Worm (Caenorhabditis elegans): ENCODE data around the gene memb-2.

memb-2 gene

DNA sequence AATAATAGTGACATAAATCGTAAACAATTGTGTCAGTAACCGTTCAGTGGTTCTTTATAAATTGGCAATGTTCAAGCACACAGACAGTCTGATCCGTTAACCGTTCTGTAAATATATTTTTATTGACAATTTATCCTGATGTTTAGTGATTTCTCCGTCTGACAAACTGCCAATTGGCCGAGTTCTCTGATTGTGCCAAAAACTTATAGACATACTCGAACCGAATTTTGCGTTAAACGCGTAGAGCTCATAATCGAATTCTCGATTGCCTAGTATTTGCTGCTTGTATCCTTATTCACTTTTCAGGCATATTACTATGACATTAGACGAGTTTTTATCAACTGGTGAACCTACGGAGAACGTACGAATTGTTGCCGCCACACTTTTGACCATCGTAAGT is 24.2 kb upstream of the memb-2 start, which contains the start of gene srx-117:
TSS of gene srx-117 (plus strand) at position 301 of the 400 bp plus-strand sequence.
- no peak for TF ChIP-seq ref-1 (GFP tag; conservative IDR thresholded peaks at IDR 0.05)
- no peak for TF ChIP-seq flt-1 (GFP tag; IDR thresholded peaks at IDR 0.05)
- no peak for TF ChIP-seq ztf-29 (GFP tag; IDR thresholded peaks at IDR 0.05)
- TF ChIP-seq T22C8.4 (GFP tag; IDR thresholded peaks at IDR 0.05), result no peak
- no peak for TF ChIP-seq tab-1 (GFP tag; IDR thresholded peaks at IDR 0.05)
- no peak for TF ChIP-seq ztf-23 (GFP tag; IDR thresholded peaks at IDR 0.05)
- TF ChIP-seq med-1 (GFP tag; optimal IDR thresholded peaks at IDR 0.05; ENCODE audit: insufficient read depth), result no peak
- TF ChIP-seq cog-1 (tag; optimal IDR thresholded peaks at IDR 0.05), result no peak
- TF ChIP-seq klf-2 (GFP tag; conservative IDR thresholded peaks at IDR 0.05), result no peak

DNA sequence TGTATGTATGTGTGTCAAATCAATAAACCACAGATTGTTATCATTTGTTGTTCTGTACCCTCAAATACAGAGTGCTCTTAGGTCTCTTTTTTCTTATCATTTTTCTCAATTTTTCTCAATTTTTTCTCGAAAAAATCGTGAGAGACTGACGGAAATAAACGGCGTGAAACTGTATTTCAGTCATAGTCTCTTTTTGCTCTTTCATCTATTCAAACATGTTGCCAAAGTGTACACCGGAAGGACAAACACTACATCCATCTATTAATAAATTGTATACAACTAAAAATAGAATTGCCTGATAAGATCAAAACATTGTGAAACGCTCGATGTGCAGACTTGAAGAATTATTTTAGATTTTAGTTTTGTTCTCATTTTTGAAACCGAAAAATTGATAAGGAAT is 14.5 kb upstream of the memb-2 start:
- TF ChIP-seq ztf-29 (GFP tag; IDR thresholded peaks at IDR 0.05) (no peak), T22C8.4 (GFP tag; IDR thresholded peaks at IDR 0.05) (no peak), klf-2 (GFP tag; conservative IDR thresholded peaks at IDR 0.05) (no peak), ztf-23 (GFP tag; IDR thresholded peaks at IDR 0.05) (no peak)

DNA sequence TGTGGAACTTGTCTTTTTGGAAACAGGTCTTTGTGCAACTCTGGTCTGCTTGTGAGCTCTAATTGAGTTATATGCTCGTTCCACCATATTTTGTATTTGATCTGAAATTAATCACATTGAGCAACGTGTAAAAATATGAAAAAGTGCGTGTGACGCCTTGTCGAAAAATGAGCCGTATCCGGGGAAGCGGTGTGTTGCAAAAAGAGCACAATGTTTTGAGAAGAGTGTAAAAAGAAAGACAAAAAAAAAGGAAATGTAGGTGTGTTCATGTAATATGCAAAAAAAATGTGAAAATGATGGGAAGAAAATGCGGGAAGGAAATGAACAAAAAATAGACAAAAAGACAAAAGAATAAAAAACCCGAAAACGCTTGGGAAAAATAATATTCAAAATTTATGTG is 10.9 kb upstream of the memb-2 start, which contains the start of gene acy-4:
TSS of gene acy-4 (minus strand) at position 101 of the 400 bp plus-strand sequence.
- no peak for TF ChIP-seq T22C8.4 (GFP tag; IDR thresholded peaks at IDR 0.05)
- no peak for TF ChIP-seq flt-1 (GFP tag; IDR thresholded peaks at IDR 0.05)
- no peak for TF ChIP-seq klf-2 (GFP tag; conservative IDR thresholded peaks at IDR 0.05)
- TF ChIP-seq ztf-23 (GFP tag; IDR thresholded peaks at IDR 0.05), result no peak
- no peak for TF ChIP-seq med-1 (GFP tag; optimal IDR thresholded peaks at IDR 0.05; ENCODE audit: insufficient read depth)
- TF ChIP-seq cog-1 (tag; optimal IDR thresholded peaks at IDR 0.05), result no peak
- TF ChIP-seq ref-1 (GFP tag; conservative IDR thresholded peaks at IDR 0.05), result no peak
- no peak for TF ChIP-seq ztf-29 (GFP tag; IDR thresholded peaks at IDR 0.05)
- TF ChIP-seq tab-1 (GFP tag; IDR thresholded peaks at IDR 0.05), result no peak

DNA sequence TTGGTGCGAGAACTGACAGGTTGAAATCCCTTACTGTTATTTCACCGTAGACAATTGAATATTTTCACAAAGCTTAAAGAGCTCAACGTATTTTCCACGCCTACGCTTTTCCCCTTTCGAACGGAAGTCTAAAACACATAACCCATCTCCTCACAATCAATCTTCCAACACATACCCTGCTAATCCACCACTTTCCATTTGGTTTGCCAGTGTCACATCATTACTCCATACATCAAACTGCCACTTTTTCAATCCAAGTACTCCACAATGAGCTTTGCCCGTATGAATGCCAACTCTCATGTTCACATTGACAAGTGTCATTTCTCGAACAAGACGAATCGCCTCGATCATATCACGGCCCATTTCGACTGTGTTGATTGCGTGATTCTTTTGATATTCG is 8.1 kb upstream of the memb-2 start:
- TF ChIP-seq tab-1 (GFP tag; IDR thresholded peaks at IDR 0.05), result no peak
- no peak for TF ChIP-seq ref-1 (GFP tag; conservative IDR thresholded peaks at IDR 0.05)
- no peak for TF ChIP-seq med-1 (GFP tag; optimal IDR thresholded peaks at IDR 0.05; ENCODE audit: insufficient read depth)
- TF ChIP-seq klf-2 (GFP tag; conservative IDR thresholded peaks at IDR 0.05), result no peak
- no peak for TF ChIP-seq ztf-23 (GFP tag; IDR thresholded peaks at IDR 0.05)
- TF ChIP-seq flt-1 (GFP tag; IDR thresholded peaks at IDR 0.05), result no peak
- no peak for TF ChIP-seq ztf-29 (GFP tag; IDR thresholded peaks at IDR 0.05)
- no peak for TF ChIP-seq cog-1 (tag; optimal IDR thresholded peaks at IDR 0.05)
- TF ChIP-seq T22C8.4 (GFP tag; IDR thresholded peaks at IDR 0.05), result no peak

DNA sequence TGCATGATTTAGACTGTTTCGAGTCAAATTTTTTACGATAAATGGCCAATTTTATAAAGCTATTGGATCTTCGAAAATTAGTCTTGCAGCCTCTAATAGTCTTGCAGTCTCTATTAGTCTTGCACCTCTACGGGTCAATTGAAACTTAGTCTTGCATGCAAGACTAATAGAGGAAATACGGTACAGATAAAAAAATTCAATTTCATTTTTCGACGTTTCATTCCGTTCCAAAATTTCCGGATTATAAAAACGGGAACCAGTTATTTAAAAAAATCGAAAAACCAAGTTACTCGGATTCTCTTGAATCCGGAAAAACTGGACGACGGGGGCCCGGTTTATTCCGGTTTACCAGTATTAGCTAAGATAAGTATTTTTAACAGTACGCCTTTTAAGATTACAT is 1.4 kb upstream of the memb-2 start, which contains the start of gene M03E7.1:
TSS of gene M03E7.1 (plus strand) at position 301 of the 400 bp plus-strand sequence.
- TF ChIP-seq cog-1 (tag; optimal IDR thresholded peaks at IDR 0.05), result no peak

DNA sequence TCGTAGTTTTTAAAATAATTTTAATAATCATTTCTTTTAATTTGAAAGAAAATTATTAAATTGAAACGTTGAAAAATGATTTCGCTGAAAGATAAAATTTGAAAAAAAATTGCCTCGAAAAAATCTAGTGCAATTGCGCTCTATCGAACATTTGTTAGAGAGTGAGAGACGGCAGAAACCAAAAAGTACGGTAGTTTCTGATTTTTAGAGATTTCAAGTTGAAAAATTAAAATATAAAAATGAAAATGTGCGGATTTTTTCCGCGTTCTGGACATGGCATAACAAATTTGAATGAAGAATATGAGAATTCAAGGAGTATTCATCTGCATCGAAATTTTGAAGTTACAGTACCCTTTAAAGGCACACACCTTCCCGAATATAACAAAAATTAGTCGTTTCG is 568 bp downstream of the memb-2 start:
- TF ChIP-seq cog-1 (tag; optimal IDR thresholded peaks at IDR 0.05) (no peak), ztf-29 (GFP tag; IDR thresholded peaks at IDR 0.05) (no peak), ref-1 (GFP tag; conservative IDR thresholded peaks at IDR 0.05) (no peak), T22C8.4 (GFP tag; IDR thresholded peaks at IDR 0.05) (no peak), med-1 (GFP tag; optimal IDR thresholded peaks at IDR 0.05; ENCODE audit: insufficient read depth) (no peak), tab-1 (GFP tag; IDR thresholded peaks at IDR 0.05) (no peak)

DNA sequence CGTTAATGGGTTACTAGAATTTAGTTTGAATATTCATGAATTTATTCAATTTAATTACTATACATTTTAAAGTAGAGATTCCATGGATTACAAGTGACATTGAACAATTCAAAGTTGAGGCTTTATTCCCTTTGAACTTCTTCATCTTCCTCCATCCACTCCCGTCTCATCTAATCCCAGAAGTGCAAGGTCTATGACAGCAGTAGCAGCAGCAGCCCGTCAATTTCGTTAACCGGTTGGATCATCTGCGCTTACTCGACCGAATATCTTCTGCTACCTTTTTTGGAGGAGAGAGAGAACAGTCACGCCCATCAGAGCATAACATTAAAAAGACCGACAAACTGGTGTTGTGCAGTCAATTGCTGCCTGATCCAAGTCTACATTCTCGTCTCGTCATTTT is 2.6 kb downstream of the memb-2 start, which contains the start of gene M03E7.2:
TSS of gene M03E7.2 (plus strand) at position 301 of the 400 bp plus-strand sequence.
- TF ChIP-seq cog-1 (tag; optimal IDR thresholded peaks at IDR 0.05), result no peak

DNA sequence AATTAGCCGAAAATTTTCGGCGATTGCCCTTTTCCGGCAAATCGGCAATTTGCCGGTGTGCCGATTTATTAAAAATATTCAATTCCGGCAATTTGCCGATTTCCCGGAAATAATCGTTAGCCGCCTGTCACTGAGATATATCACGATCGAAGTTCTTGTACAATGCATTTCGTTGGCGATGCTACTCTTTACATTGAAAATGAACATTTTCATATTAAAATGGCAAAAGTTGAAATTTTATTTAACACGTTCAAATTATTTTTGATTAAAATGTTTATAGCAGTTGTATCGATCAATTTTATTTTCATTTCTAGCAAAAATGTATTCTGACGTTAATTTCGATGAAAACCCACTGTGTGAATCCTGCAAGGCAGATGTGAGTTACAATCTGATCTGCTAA is 5.2 kb downstream of the memb-2 start, which contains the start of gene M03E7.3:
TSS of gene M03E7.3 (plus strand) at position 301 of the 400 bp plus-strand sequence.
- TF ChIP-seq cog-1 (tag; optimal IDR thresholded peaks at IDR 0.05) (no peak), ztf-29 (GFP tag; IDR thresholded peaks at IDR 0.05) (no peak), T22C8.4 (GFP tag; IDR thresholded peaks at IDR 0.05) (no peak)

DNA sequence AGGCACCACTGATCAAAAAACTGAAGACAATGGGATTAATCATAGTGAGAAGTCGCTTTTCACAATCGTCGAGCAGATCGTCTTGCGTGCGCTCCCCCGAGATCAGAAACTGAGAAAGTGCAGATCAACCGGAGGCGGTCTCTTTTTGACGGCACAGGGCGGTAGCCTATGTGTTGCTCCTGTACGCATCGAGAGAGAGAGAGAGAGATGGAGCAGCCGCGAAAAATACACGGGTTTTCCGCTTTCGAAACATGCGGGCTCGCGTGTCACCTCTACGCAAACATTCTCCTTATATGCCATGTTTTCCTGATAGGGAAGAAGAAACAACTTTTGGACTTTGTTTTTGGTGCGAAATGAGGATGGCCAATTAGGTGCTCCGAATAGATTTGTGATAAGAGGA is 6.8 kb downstream of the memb-2 start, which contains the start of gene lrpc-1:
TSS of gene lrpc-1 (minus strand) at position 101 of the 400 bp plus-strand sequence.
- TF ChIP-seq med-1 (GFP tag; optimal IDR thresholded peaks at IDR 0.05; ENCODE audit: insufficient read depth) (no peak), ztf-23 (GFP tag; IDR thresholded peaks at IDR 0.05) (0 out of 2 replicates have a peak, but pooled peaks have one; percentile 13), T22C8.4 (GFP tag; IDR thresholded peaks at IDR 0.05) (no peak), cog-1 (tag; optimal IDR thresholded peaks at IDR 0.05) (no peak), tab-1 (GFP tag; IDR thresholded peaks at IDR 0.05) (no peak)

DNA sequence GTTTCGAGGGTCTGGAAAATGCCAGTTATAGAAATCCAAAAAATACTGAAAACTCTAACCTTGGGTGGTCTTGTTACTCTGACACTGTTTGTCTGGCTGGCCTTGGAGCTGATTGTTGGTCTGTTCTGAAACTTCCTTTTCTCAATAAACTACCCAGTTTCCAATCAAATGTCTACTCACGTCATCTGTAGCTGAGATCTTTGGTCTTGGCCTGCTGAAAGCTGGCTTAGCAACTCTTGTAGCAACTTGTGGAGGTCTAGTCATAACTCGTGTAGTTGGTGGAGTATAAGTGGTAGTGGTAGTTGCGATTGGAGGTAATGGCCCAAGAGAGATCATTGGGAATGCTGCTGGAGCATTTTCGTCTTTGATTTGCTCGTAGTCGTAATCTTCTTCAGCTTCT is 9.8 kb downstream of the memb-2 start:
- no peak for TF ChIP-seq med-1 (GFP tag; optimal IDR thresholded peaks at IDR 0.05; ENCODE audit: insufficient read depth)
- no peak for TF ChIP-seq ztf-29 (GFP tag; IDR thresholded peaks at IDR 0.05)
- no peak for TF ChIP-seq cog-1 (tag; optimal IDR thresholded peaks at IDR 0.05)
- TF ChIP-seq tab-1 (GFP tag; IDR thresholded peaks at IDR 0.05), result no peak

DNA sequence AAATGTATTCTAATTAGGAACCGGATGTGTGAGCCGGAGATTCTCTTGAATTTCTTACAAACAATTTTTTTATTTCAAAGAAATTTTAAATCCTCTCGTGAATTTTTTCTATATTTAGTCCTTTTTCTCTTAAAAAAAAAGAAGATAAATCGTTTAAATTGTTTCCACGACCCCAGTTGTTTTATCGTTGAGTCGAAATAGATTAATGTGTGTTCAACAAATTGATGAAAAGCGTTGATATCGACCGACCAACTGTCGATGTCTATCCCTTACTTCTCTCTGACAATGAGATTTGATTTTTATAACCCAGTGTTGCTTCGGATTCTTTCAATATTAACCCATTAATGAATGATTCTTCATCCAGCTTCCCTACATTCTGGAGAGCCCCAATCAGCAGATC is 13.7 kb downstream of the memb-2 start, which contains the start of gene CD4.1:
TSS of gene CD4.1 (plus strand) at position 301 of the 400 bp plus-strand sequence.
- no peak for TF ChIP-seq flt-1 (GFP tag; IDR thresholded peaks at IDR 0.05)
- no peak for TF ChIP-seq tab-1 (GFP tag; IDR thresholded peaks at IDR 0.05)
- no peak for TF ChIP-seq ref-1 (GFP tag; conservative IDR thresholded peaks at IDR 0.05)
- TF ChIP-seq cog-1 (tag; optimal IDR thresholded peaks at IDR 0.05), result no peak
- TF ChIP-seq klf-2 (GFP tag; conservative IDR thresholded peaks at IDR 0.05), result no peak
- TF ChIP-seq ztf-29 (GFP tag; IDR thresholded peaks at IDR 0.05), result no peak
- no peak for TF ChIP-seq ztf-23 (GFP tag; IDR thresholded peaks at IDR 0.05)
- no peak for TF ChIP-seq T22C8.4 (GFP tag; IDR thresholded peaks at IDR 0.05)
- TF ChIP-seq med-1 (GFP tag; optimal IDR thresholded peaks at IDR 0.05; ENCODE audit: insufficient read depth), result no peak

Measured in whole organism, midembryonic.